Worm (Caenorhabditis elegans) whole organism, mixed stage, embryonic: ENCODE data around the gene psf-1.

ENCODE experiments used
- blmp-1 ChIP-seq: fragments of 150-350 bp; optimal IDR thresholded peaks from 2 replicates; lab custom pipeline; 2014; ENCODE audit warnings: missing biosample characterization, missing genetic modification characterization
- elt-3 ChIP-seq: fragments of 150-350 bp; optimal IDR thresholded peaks from 2 replicates; lab custom pipeline; 2014; ENCODE audit warnings: missing biosample characterization, missing genetic modification characterization
- lin-13 ChIP-seq: fragments of 150-350 bp; optimal IDR thresholded peaks from 2 replicates; lab custom pipeline; 2014; ENCODE audit warnings: missing biosample characterization, missing genetic modification characterization
- lsy-2 ChIP-seq: fragments of 150-350 bp; optimal IDR thresholded peaks from 2 replicates; lab custom pipeline; 2014; ENCODE audit warnings: missing biosample characterization, missing genetic modification characterization
- mep-1 ChIP-seq: fragments of 150-350 bp; optimal IDR thresholded peaks from 2 replicates; lab custom pipeline; 2017; ENCODE audit warnings: missing biosample characterization, missing genetic modification reagents, missing genetic modification characterization, inconsistent platforms
- sem-2 ChIP-seq: fragments of 200-800 bp; sonication (Bioruptor generic); optimal IDR thresholded peaks from 2 replicates; lab custom pipeline; 2018; ENCODE audit warnings: mild to moderate bottlenecking, missing genetic modification characterization, missing compliant biosample characterization
- snpc-4 ChIP-seq: fragments of 150-350 bp; optimal IDR thresholded peaks from 2 replicates; lab custom pipeline; 2014; ENCODE audit warnings: missing biosample characterization, missing genetic modification characterization
- unc-62 ChIP-seq: fragments of 150-350 bp; optimal IDR thresholded peaks from 2 replicates; lab custom pipeline; 2014; ENCODE audit warnings: missing biosample characterization, missing genetic modification reagents, missing genetic modification characterization

DNA sequence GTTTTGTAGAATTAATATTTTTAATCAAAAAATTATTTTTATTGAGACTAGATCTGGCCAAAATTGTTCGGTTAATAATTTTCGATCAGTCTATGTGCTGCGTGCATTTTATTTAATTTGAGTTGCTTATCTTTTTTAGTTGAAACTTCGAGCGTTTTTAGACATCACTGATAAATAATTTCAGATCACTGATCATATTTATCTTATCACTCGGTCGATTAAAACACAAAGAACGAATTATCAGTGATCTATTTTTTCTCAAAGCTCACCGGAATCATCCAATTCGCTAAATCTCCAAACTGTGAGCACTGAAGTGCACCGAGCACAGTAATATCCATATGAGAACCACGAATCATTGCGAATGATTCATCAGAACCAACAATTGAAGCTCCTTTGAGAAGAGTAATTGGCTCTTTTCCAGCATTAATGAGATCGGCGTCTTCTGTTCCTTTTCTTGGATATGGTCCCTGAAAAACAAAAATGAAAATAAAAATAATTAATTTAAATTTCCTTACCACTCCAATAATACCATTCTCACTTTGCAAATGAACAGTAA, 33.4 kb upstream of the psf-1 start:
- TF ChIP-seq unc-62, result no peak
- TF ChIP-seq mep-1 (tag; lab: Kevin White, UChicago), result no peak
- no peak for TF ChIP-seq blmp-1 (tag; lab: Kevin White, UChicago)
- TF ChIP-seq elt-3 (tag; lab: Kevin White, UChicago), result no peak
- no peak for TF ChIP-seq lsy-2 (tag; lab: Kevin White, UChicago)
- no peak for TF ChIP-seq snpc-4
- no peak for TF ChIP-seq lin-13 (tag; lab: Kevin White, UChicago)
- no peak for TF ChIP-seq sem-2 (GFP tag; lab: Kevin White, UChicago)
